Worm (Caenorhabditis elegans) whole organism, young adult: ENCODE data around the gene fipr-6.

Source experiments
- C06A6.2 ChIP-seq: fragments of 200-800 bp; sonication (Bioruptor generic); conservative IDR thresholded peaks from 2 replicates; pipeline ENCODE4 v1.3.6; 2022; ENCODE audit warnings: missing genetic modification characterization, missing compliant biosample characterization
- F23B12.7 ChIP-seq: sonication (generic microtip); optimal IDR thresholded peaks from 2 replicates; lab custom pipeline; 2017; ENCODE audit warnings: missing genetic modification characterization, mild to moderate bottlenecking, missing compliant biosample characterization, antibody characterized with exemption, moderate library complexity; ENCODE audit not compliant: insufficient read depth
- F33H1.4 ChIP-seq: fragments of 200-800 bp; sonication (Bioruptor generic); IDR thresholded peaks from 2 replicates; pipeline ENCODE4 v1.3.6; 2022; ENCODE audit warnings: missing genetic modification reagents, missing genetic modification characterization, missing compliant biosample characterization
- F39B2.1 ChIP-seq: fragments of 200-800 bp; sonication (Bioruptor generic); IDR thresholded peaks from 2 replicates; pipeline ENCODE4 v1.3.6; 2022; ENCODE audit warnings: missing genetic modification reagents, missing genetic modification characterization, missing compliant biosample characterization
- T26A5.8 ChIP-seq: sonication (generic microtip); optimal IDR thresholded peaks from 2 replicates; lab custom pipeline; 2016; ENCODE audit warnings: missing genetic modification characterization, missing compliant biosample characterization
- Y53G8AR.9 ChIP-seq: fragments of 200-800 bp; sonication (Bioruptor generic); conservative IDR thresholded peaks from 2 replicates; pipeline ENCODE4 v1.3.6; 2022; ENCODE audit warnings: missing genetic modification reagents, missing genetic modification characterization, missing compliant biosample characterization
- Y56A3A.18 ChIP-seq: fragments of 200-800 bp; sonication (Bioruptor generic); IDR thresholded peaks from 2 replicates; pipeline ENCODE4 v1.3.6; 2022; ENCODE audit warnings: missing genetic modification reagents, missing genetic modification characterization, missing compliant biosample characterization
- Y67H2A.10 ChIP-seq: fragments of 200-800 bp; sonication (Bioruptor generic); conservative IDR thresholded peaks from 2 replicates; pipeline ENCODE4 v1.3.6; 2022; ENCODE audit warnings: missing genetic modification reagents, missing genetic modification characterization, missing compliant biosample characterization
- ama-1 ChIP-seq, 3 experiments: fragments of 150-350 bp in 1 of 3; sonication (generic microtip) in 2 of 3; optimal IDR thresholded peaks; 2 replicates each; lab custom pipeline; 2014 to 2018; ENCODE audit warnings: missing biosample characterization in 2 of 3, missing genetic modification characterization in 2 of 3, missing genetic modification reagents in 2 of 3
- bed-1 ChIP-seq: fragments of 200-800 bp; sonication (Bioruptor generic); IDR thresholded peaks from 2 replicates; pipeline ENCODE4 v1.3.6; 2022; ENCODE audit warnings: missing genetic modification reagents, missing genetic modification characterization, missing compliant biosample characterization
- bed-2 ChIP-seq: fragments of 200-800 bp; sonication (Bioruptor generic); IDR thresholded peaks from 2 replicates; pipeline ENCODE4 v1.3.6; 2022; ENCODE audit warnings: missing genetic modification reagents, missing genetic modification characterization, missing compliant biosample characterization
- dpff-1 ChIP-seq: sonication (generic microtip); optimal IDR thresholded peaks from 2 replicates; lab custom pipeline; 2017; ENCODE audit warnings: mild to moderate bottlenecking, missing genetic modification characterization, missing compliant biosample characterization
- egl-44 ChIP-seq: fragments of 200-800 bp; sonication (Bioruptor generic); IDR thresholded peaks from 2 replicates; pipeline ENCODE4 v1.3.6; 2022; ENCODE audit warnings: missing genetic modification reagents, missing genetic modification characterization, missing compliant biosample characterization
- egrh-3 ChIP-seq: fragments of 200-800 bp; sonication (Bioruptor generic); IDR thresholded peaks from 2 replicates; pipeline ENCODE4 v1.3.6; 2022; ENCODE audit warnings: missing genetic modification reagents, missing genetic modification characterization, missing compliant biosample characterization
- fkh-3 ChIP-seq: sonication (generic microtip); optimal IDR thresholded peaks from 2 replicates; lab custom pipeline; 2016; ENCODE audit warnings: mild to moderate bottlenecking, missing genetic modification characterization, missing compliant biosample characterization
- gei-17 ChIP-seq: fragments of 200-800 bp; sonication (Bioruptor generic); optimal IDR thresholded peaks from 2 replicates; lab custom pipeline; 2018; ENCODE audit warnings: mild to moderate bottlenecking, missing genetic modification characterization, missing compliant biosample characterization
- him-1 ChIP-seq: sonication (generic microtip); optimal IDR thresholded peaks from 2 replicates; lab custom pipeline; 2016; ENCODE audit warnings: missing genotype, missing genetic modification reagents, missing genetic modification characterization, missing compliant biosample characterization
- hmg-1.2 ChIP-seq: fragments of 200-800 bp; sonication (Bioruptor generic); IDR thresholded peaks from 2 replicates; pipeline ENCODE4 v1.3.6; 2022; ENCODE audit warnings: missing genetic modification reagents, missing genetic modification characterization, missing compliant biosample characterization
- hsf-1 ChIP-seq: fragments of 200-800 bp; sonication (Bioruptor generic); IDR thresholded peaks from 2 replicates; pipeline ENCODE4 v1.3.6; 2022; ENCODE audit warnings: missing genetic modification reagents, missing genetic modification characterization, missing compliant biosample characterization
- lsl-1 ChIP-seq: fragments of 200-800 bp; sonication (Bioruptor generic); optimal IDR thresholded peaks from 2 replicates; lab custom pipeline; 2018; ENCODE audit warnings: mild to moderate bottlenecking, missing genetic modification characterization, moderate library complexity, missing compliant biosample characterization
- lsy-27 ChIP-seq: sonication (generic microtip); optimal IDR thresholded peaks from 2 replicates; lab custom pipeline; 2017; ENCODE audit warnings: missing genetic modification characterization, mild to moderate bottlenecking, missing compliant biosample characterization, antibody characterized with exemption, missing genotype, borderline replicate concordance; ENCODE audit not compliant: insufficient read depth
- madf-10 ChIP-seq: sonication (generic microtip); optimal IDR thresholded peaks from 2 replicates; lab custom pipeline; 2016; ENCODE audit warnings: mild to moderate bottlenecking, missing genetic modification characterization, missing compliant biosample characterization
- madf-6 ChIP-seq: fragments of 200-800 bp; sonication (Bioruptor generic); IDR thresholded peaks from 2 replicates; pipeline ENCODE4 v1.3.6; 2022; ENCODE audit warnings: missing genetic modification reagents, missing genetic modification characterization, missing compliant biosample characterization
- mes-4 ChIP-seq: sonication (generic microtip); optimal IDR thresholded peaks from 2 replicates; lab custom pipeline; 2016; ENCODE audit warnings: missing genotype, missing genetic modification characterization, missing compliant biosample characterization
- mxl-1 ChIP-seq: sonication (generic microtip); optimal IDR thresholded peaks from 2 replicates; lab custom pipeline; 2016; ENCODE audit warnings: missing genetic modification characterization, missing compliant biosample characterization
- nhr-90 ChIP-seq: sonication (generic microtip); optimal IDR thresholded peaks from 2 replicates; lab custom pipeline; 2016; ENCODE audit warnings: missing genotype, mild to moderate bottlenecking, missing genetic modification characterization, missing compliant biosample characterization
- rcor-1 ChIP-seq: fragments of 200-800 bp; sonication (Bioruptor generic); IDR thresholded peaks from 2 replicates; pipeline ENCODE4 v1.3.6; 2022; ENCODE audit warnings: missing genetic modification reagents, missing genetic modification characterization, missing compliant biosample characterization
- rpc-1 ChIP-seq, 2 experiments: fragments of 150-350 bp in 1 of 2; sonication (generic microtip) in 1 of 2; optimal IDR thresholded peaks; 2 replicates each; lab custom pipeline; 2014 to 2018; ENCODE audit warnings: missing biosample characterization in 1 of 2, missing genetic modification characterization in 1 of 2, missing genetic modification reagents in 1 of 2, missing genotype in 1 of 2
- sdz-38 ChIP-seq: sonication (generic microtip); optimal IDR thresholded peaks from 2 replicates; lab custom pipeline; 2016; ENCODE audit warnings: missing genotype, missing genetic modification characterization, missing compliant biosample characterization
- somi-1 ChIP-seq: fragments of 200-800 bp; sonication (Bioruptor generic); optimal IDR thresholded peaks from 2 replicates; lab custom pipeline; 2018; ENCODE audit warnings: mild to moderate bottlenecking, missing genetic modification characterization, missing compliant biosample characterization
- tbp1 ChIP-seq: fragments of 200-800 bp; sonication (Bioruptor generic); optimal IDR thresholded peaks from 2 replicates; lab custom pipeline; 2018; ENCODE audit warnings: mild to moderate bottlenecking, missing genetic modification characterization, missing compliant biosample characterization
- tlf-1 ChIP-seq: fragments of 200-800 bp; sonication (Bioruptor generic); optimal IDR thresholded peaks from 2 replicates; lab custom pipeline; 2018; ENCODE audit warnings: mild to moderate bottlenecking, missing genetic modification characterization, missing compliant biosample characterization
- xnd-1 ChIP-seq: sonication (generic microtip); optimal IDR thresholded peaks from 2 replicates; lab custom pipeline; 2016; ENCODE audit warnings: missing genotype, missing genetic modification reagents, missing genetic modification characterization, missing compliant biosample characterization
- ztf-18 ChIP-seq: sonication (generic microtip); optimal IDR thresholded peaks from 2 replicates; lab custom pipeline; 2016; ENCODE audit warnings: missing genotype, mild to moderate bottlenecking, missing genetic modification characterization, missing compliant biosample characterization
- ztf-22 ChIP-seq: fragments of 200-800 bp; sonication (Bioruptor generic); optimal IDR thresholded peaks from 2 replicates; lab custom pipeline; 2018; ENCODE audit warnings: mild to moderate bottlenecking, missing genetic modification characterization, moderate library complexity, missing compliant biosample characterization
- ztf-28 ChIP-seq: fragments of 200-800 bp; sonication (Bioruptor generic); IDR thresholded peaks from 2 replicates; pipeline ENCODE4 v1.3.6; 2022; ENCODE audit warnings: missing genetic modification reagents, missing genetic modification characterization, missing compliant biosample characterization

fipr-6 gene

ce11 chrV:10220605-10221004 is 10.4 kb upstream of the fipr-6 start, which contains the start of gene C12D8.13:
Gene C12D8.13, minus strand, starts transcription at chrV:10220705.
- TF ChIP-seq bed-2 (GFP tag; lab: Robert Waterston, UW) (no peak), hmg-1.2 (GFP tag; lab: Robert Waterston, UW) (no peak), dpff-1 (no peak), gei-17 (no peak), fkh-3 (tag; lab: Kevin White, UChicago) (no peak), ztf-22 (GFP tag; lab: Kevin White, UChicago) (no peak), him-1 (tag; lab: Kevin White, UChicago) (no peak), madf-10 (tag; lab: Kevin White, UChicago) (no peak), bed-1 (GFP tag; lab: Robert Waterston, UW) (no peak), hsf-1 (no peak), Y56A3A.18 (GFP tag; lab: Robert Waterston, UW) (no peak), somi-1 (GFP tag; lab: Kevin White, UChicago) (no peak), mxl-1 (tag; lab: Kevin White, UChicago) (no peak), F39B2.1 (no peak), Y53G8AR.9 (no peak), rpc-1 (optimal IDR thresholded peaks at IDR 0.05; lab: Kevin White, UChicago) (no peak), rpc-1 (tag; optimal IDR thresholded peaks at IDR 0.05; lab: Kevin White, UChicago) (no peak), Y67H2A.10 (GFP tag; lab: Robert Waterston, UW) (no peak), ztf-18 (tag; lab: Kevin White, UChicago) (no peak), C06A6.2 (GFP tag; lab: Robert Waterston, UW) (no peak)
- TF ChIP-seq, all 124 proteins: peak for 0

DNA sequence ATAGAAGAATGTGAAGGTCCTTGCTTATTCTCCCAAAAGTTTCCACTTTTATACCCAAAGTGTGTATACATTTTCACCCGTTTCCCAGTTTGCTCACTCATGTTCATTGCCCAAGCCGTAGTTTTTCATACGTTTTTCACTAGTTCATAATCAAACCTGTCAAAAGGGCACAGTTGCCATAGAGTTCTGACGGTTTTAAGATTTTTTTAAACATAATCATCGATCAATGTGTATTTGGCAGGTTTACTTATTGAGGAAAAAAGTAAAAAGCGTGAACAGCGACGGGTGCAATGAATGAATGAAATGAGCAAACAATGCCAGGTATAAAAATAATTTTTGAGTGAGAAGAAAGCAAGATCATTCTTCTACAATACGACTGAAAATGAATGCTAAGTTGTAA is 9.7 kb upstream of the fipr-6 start, which contains the start of the genes fipr-5 and fipr-9:
Gene fipr-5, minus strand, starts transcription at position 101 of the 400 bp plus-strand sequence.
Gene fipr-9, plus strand, starts transcription at position 346 of the 400 bp plus-strand sequence.
- TF ChIP-seq Y56A3A.18 (GFP tag; lab: Robert Waterston, UW) (no peak), nhr-90 (no peak), tbp1 (GFP tag; lab: Kevin White, UChicago) (no peak), madf-6 (no peak), rcor-1 (no peak), bed-1 (GFP tag; lab: Robert Waterston, UW) (no peak)

- no peak for TF ChIP-seq T26A5.8 (tag; lab: Kevin White, UChicago)
- no peak for TF ChIP-seq mes-4 (tag; lab: Kevin White, UChicago)
- TF ChIP-seq lsl-1 (GFP tag; lab: Kevin White, UChicago), result no peak
- no peak for TF ChIP-seq egl-44 (GFP tag; lab: Robert Waterston, UW)
- no peak for TF ChIP-seq sdz-38 (tag; lab: Kevin White, UChicago)
- no peak for TF ChIP-seq him-1 (tag; lab: Kevin White, UChicago)
- no peak for TF ChIP-seq fkh-3 (tag; lab: Kevin White, UChicago)
- no peak for TF ChIP-seq ama-1 (optimal IDR thresholded peaks at IDR 0.05; lab: Kevin White, UChicago)
- no peak for TF ChIP-seq ama-1 (GFP tag; optimal IDR thresholded peaks at IDR 0.05; lab: Kevin White, UChicago)
- TF ChIP-seq ztf-28 (GFP tag; lab: Robert Waterston, UW), result no peak
- no peak for TF ChIP-seq F23B12.7 (tag; lab: Kevin White, UChicago)
- TF ChIP-seq F33H1.4 (GFP tag; lab: Robert Waterston, UW), result no peak
- TF ChIP-seq lsy-27 (tag; lab: Kevin White, UChicago), result no peak
- no peak for TF ChIP-seq xnd-1
- no peak for TF ChIP-seq egrh-3 (GFP tag; lab: Robert Waterston, UW)
- TF ChIP-seq tlf-1 (GFP tag; lab: Kevin White, UChicago), result no peak
- TF ChIP-seq, all 124 proteins: peak for 0
Observed at ce11 chrV:10222007-10222406, 9.0 kb upstream of the fipr-6 start, which contains the start of gene C12D8.20. Gene C12D8.20, plus strand, starts transcription at chrV:10222307.
